Fruit fly (Drosophila melanogaster) whole organism, wandering third instar larva: ENCODE data around the gene Osi18.

Experiments used
- CG32264 ChIP-seq: fragments of 200-800 bp; sonication (Bioruptor generic); optimal IDR thresholded peaks from 2 replicates; lab custom pipeline; 2016; ENCODE audit warnings: missing biosample characterization, missing genetic modification characterization
- CG9705 ChIP-seq: fragments of 200-800 bp; sonication (Bioruptor generic); optimal IDR thresholded peaks from 2 replicates; lab custom pipeline; 2018; ENCODE audit warnings: missing biosample characterization, mild to moderate bottlenecking, missing genetic modification characterization
- CrebA ChIP-seq: fragments of 200-800 bp; sonication (Bioruptor generic); optimal IDR thresholded peaks from 2 replicates; lab custom pipeline; 2016; ENCODE audit warnings: missing biosample characterization, mild to moderate bottlenecking, missing genetic modification characterization, borderline replicate concordance
- Dfd ChIP-seq: fragments of >200 bp; optimal IDR thresholded peaks from 2 replicates; lab custom pipeline; 2017; ENCODE audit warnings: missing biosample characterization, missing genetic modification characterization
- Dif ChIP-seq: fragments of 200-275, 200-300 bp; sonication (Bioruptor generic); optimal IDR thresholded peaks from 2 replicates; lab custom pipeline; 2018; ENCODE audit warnings: missing biosample characterization, missing genetic modification characterization; ENCODE audit not compliant: partially characterized antibody
- GATAd ChIP-seq: sonication (Bioruptor generic); optimal IDR thresholded peaks from 2 replicates; lab custom pipeline; 2016; ENCODE audit warnings: missing biosample characterization, missing genetic modification characterization
- HLH106 ChIP-seq: fragments of 200-800 bp; optimal IDR thresholded peaks from 3 replicates; lab custom pipeline; 2019; ENCODE audit warnings: missing biosample characterization, mild to moderate bottlenecking, missing genetic modification characterization, moderate library complexity
- Hr78 ChIP-seq: fragments of >200 bp; optimal IDR thresholded peaks from 2 replicates; lab custom pipeline; 2017; ENCODE audit warnings: missing biosample characterization, missing genetic modification characterization
- Hr83 ChIP-seq: fragments of 200-300 bp; sonication (Bioruptor generic); optimal IDR thresholded peaks from 2 replicates; lab custom pipeline; 2016; ENCODE audit warnings: missing biosample characterization, mild to moderate bottlenecking, missing genetic modification characterization, moderate library complexity; ENCODE audit not compliant: poor library complexity, severe bottlenecking
- Jra ChIP-seq: sonication (Bioruptor generic); optimal IDR thresholded peaks from 2 replicates; lab custom pipeline; 2016; ENCODE audit warnings: missing biosample characterization, missing genetic modification characterization
- Mio ChIP-seq: sonication (Bioruptor generic); optimal IDR thresholded peaks from 2 replicates; lab custom pipeline; 2016; ENCODE audit warnings: missing biosample characterization, missing genetic modification characterization
- Myc ChIP-seq: fragments of >200 bp; optimal IDR thresholded peaks from 2 replicates; lab custom pipeline; 2017
- N ChIP-seq: fragments of >200 bp; optimal IDR thresholded peaks from 2 replicates; lab custom pipeline; 2018; ENCODE audit warnings: missing biosample characterization, missing external identifiers, missing genetic modification characterization
- Rel ChIP-seq, 2 experiments: fragments of 200-800 bp; sonication (Bioruptor generic) in 1 of 2; optimal IDR thresholded peaks; 2 replicates in 1 of 2; 3 replicates in 1 of 2; lab custom pipeline; 2016 to 2019; ENCODE audit warnings: mild to moderate bottlenecking in 2 of 2, missing biosample characterization in 2 of 2, missing genetic modification characterization in 2 of 2, moderate library complexity in 1 of 2
- Sp1 ChIP-seq: fragments of 200-800 bp; sonication (Bioruptor generic); optimal IDR thresholded peaks from 3 replicates; lab custom pipeline; 2019; ENCODE audit warnings: missing biosample characterization, mild to moderate bottlenecking, missing genetic modification characterization, moderate library complexity
- Vsx2 ChIP-seq: fragments of 200-300, 225-300 bp; sonication (Bioruptor generic); optimal IDR thresholded peaks from 2 replicates; lab custom pipeline; 2018; ENCODE audit warnings: missing biosample characterization, missing genetic modification characterization; ENCODE audit not compliant: partially characterized antibody
- br ChIP-seq: fragments of 200-800 bp; sonication (Bioruptor generic); optimal IDR thresholded peaks from 2 replicates; lab custom pipeline; 2016; ENCODE audit warnings: missing biosample characterization, missing genetic modification characterization
- brk ChIP-seq: fragments of 200-800 bp; sonication (Bioruptor generic); optimal IDR thresholded peaks from 2 replicates; lab custom pipeline; 2016; ENCODE audit warnings: missing biosample characterization, mild to moderate bottlenecking, missing genetic modification characterization
- dmrt93B ChIP-seq: fragments of 200-800 bp; sonication (Bioruptor generic); optimal IDR thresholded peaks from 2 replicates; lab custom pipeline; 2018; ENCODE audit warnings: missing biosample characterization, mild to moderate bottlenecking, missing genetic modification characterization
- dsf ChIP-seq: sonication (Bioruptor generic); optimal IDR thresholded peaks from 2 replicates; lab custom pipeline; 2016; ENCODE audit warnings: missing biosample characterization, missing genetic modification characterization, borderline replicate concordance
- fru ChIP-seq: fragments of 200-800 bp; sonication (Bioruptor generic); optimal IDR thresholded peaks from 3 replicates; lab custom pipeline; 2016; ENCODE audit warnings: missing biosample characterization, mild to moderate bottlenecking, missing genetic modification characterization
- h ChIP-seq: fragments of 200-800 bp; sonication (Bioruptor generic); optimal IDR thresholded peaks from 3 replicates; lab custom pipeline; 2016; ENCODE audit warnings: missing biosample characterization, mild to moderate bottlenecking, missing genetic modification characterization
- jim ChIP-seq: fragments of 175-275, 200-325 bp; sonication (Bioruptor generic); optimal IDR thresholded peaks from 2 replicates; lab custom pipeline; 2016; ENCODE audit warnings: missing biosample characterization, mild to moderate bottlenecking, missing genetic modification characterization
- lola ChIP-seq: fragments of >200 bp; optimal IDR thresholded peaks from 2 replicates; lab custom pipeline; 2017; ENCODE audit warnings: missing biosample characterization, missing genetic modification characterization
- psq ChIP-seq: fragments of 200-800 bp; sonication (Bioruptor generic); optimal IDR thresholded peaks from 3 replicates; lab custom pipeline; 2017; ENCODE audit warnings: missing biosample characterization, mild to moderate bottlenecking, missing genetic modification characterization, moderate library complexity
- rgr ChIP-seq: fragments of 200-800 bp; sonication (Bioruptor generic); optimal IDR thresholded peaks from 3 replicates; lab custom pipeline; 2016; ENCODE audit warnings: missing biosample characterization, mild to moderate bottlenecking, missing genetic modification characterization
- sv ChIP-seq: fragments of 200-800 bp; sonication (Bioruptor generic); optimal IDR thresholded peaks from 3 replicates; lab custom pipeline; 2016; ENCODE audit warnings: missing biosample characterization, missing genetic modification characterization
- tai ChIP-seq: sonication (Bioruptor generic); optimal IDR thresholded peaks from 2 replicates; lab custom pipeline; 2016; ENCODE audit warnings: missing biosample characterization, missing genetic modification characterization
- usp ChIP-seq: fragments of >200 bp; optimal IDR thresholded peaks from 2 replicates; lab custom pipeline; 2017; ENCODE audit warnings: missing biosample characterization, missing genetic modification characterization

The Osi18 gene

DNA sequence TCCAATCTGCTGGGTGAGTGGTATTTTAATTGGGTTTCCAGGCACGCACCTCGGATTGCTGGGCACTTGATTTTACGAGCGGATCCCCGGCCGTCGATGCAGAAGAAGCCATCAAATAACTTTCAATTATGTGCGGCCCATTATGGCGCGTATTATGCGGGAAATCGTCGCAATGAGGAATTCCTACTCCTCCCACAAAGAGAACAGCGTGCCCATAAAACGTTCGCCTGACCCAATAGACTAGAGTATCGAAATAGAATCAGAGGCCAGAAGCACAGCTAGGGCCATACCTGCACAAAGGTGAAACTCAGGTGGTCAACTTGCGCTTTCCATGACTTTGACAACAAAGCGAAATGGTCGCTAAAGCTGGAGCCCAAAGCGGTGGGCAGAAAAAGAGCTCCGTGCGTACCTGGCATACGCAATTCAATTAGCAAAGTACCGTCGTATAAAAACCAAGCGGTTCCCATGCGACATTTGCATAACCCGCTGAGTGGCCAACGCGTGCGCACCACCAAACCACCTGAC lies at the start of gene Osi18:
Osi18 (plus strand) TSS at position 475 of the 525 bp plus-strand sequence.
- no peak for TF ChIP-seq CG32264 (GFP tag; lab: Kevin White, UChicago)
- TF ChIP-seq h (GFP tag; lab: Kevin White, UChicago), result no peak
- TF ChIP-seq lola, result no peak
- TF ChIP-seq Myc (lab: Kevin White, UChicago), result no peak
- no peak for TF ChIP-seq Hr78 (GFP tag; lab: Kevin White, UChicago)
- no peak for TF ChIP-seq fru (GFP tag; lab: Kevin White, UChicago)
- TF ChIP-seq Jra (GFP tag; lab: Kevin White, UChicago), result no peak
- no peak for TF ChIP-seq psq
- no peak for TF ChIP-seq sv (GFP tag; lab: Kevin White, UChicago)
- no peak for TF ChIP-seq rgr (GFP tag; lab: Kevin White, UChicago)
- no peak for TF ChIP-seq Vsx2 (GFP tag; lab: Kevin White, UChicago)
- TF ChIP-seq tai (GFP tag; lab: Kevin White, UChicago), result no peak
- TF ChIP-seq CrebA (GFP tag; lab: Kevin White, UChicago), result no peak
- no peak for TF ChIP-seq HLH106 (tag; lab: Kevin White, UChicago)
- no peak for TF ChIP-seq dmrt93B
- no peak for TF ChIP-seq CG9705 (GFP tag; lab: Kevin White, UChicago)

- TF ChIP-seq Jra (GFP tag; lab: Kevin White, UChicago), result no peak
Measured at dm6 chr3R:6285100-6285499, 44.9 kb upstream of the Osi18 start, which contains the start of gene CG15597. TSS of gene CG15597 (minus strand) at chr3R:6285200.

- TF ChIP-seq dmrt93B, result no peak
- no peak for TF ChIP-seq N (GFP tag; lab: Kevin White, UChicago)
- TF ChIP-seq Hr83 (GFP tag; lab: Kevin White, UChicago), result no peak
- no peak for TF ChIP-seq jim (GFP tag; lab: Kevin White, UChicago)
- TF ChIP-seq sv (GFP tag; lab: Kevin White, UChicago), result no peak
- TF ChIP-seq CG9705 (GFP tag; lab: Kevin White, UChicago), result no peak
- TF ChIP-seq brk (GFP tag; lab: Kevin White, UChicago), result no peak
- TF ChIP-seq CrebA (GFP tag; lab: Kevin White, UChicago), result no peak
- no peak for TF ChIP-seq Mio (GFP tag; lab: Kevin White, UChicago)
Measured at dm6 chr3R:6287433-6287832, 42.6 kb upstream of the Osi18 start, which contains the start of gene CG15594. TSS of gene CG15594 (plus strand) at chr3R:6287733.

dm6 chr3R:6290289-6290688 lies 39.8 kb upstream of the Osi18 start:
- TF ChIP-seq tai (GFP tag; lab: Kevin White, UChicago) (no peak), Rel (GFP tag; optimal IDR thresholded peaks at IDR 0.05; lab: Kevin White, UChicago) (no peak), Rel (tag; optimal IDR thresholded peaks at IDR 0.05; lab: Kevin White, UChicago) (no peak), Dfd (GFP tag; lab: Kevin White, UChicago) (no peak), usp (GFP tag; lab: Kevin White, UChicago) (no peak), Dif (GFP tag; lab: Kevin White, UChicago) (no peak), Sp1 (GFP tag; lab: Kevin White, UChicago) (no peak), Hr78 (GFP tag; lab: Kevin White, UChicago) (no peak), rgr (GFP tag; lab: Kevin White, UChicago) (no peak), CG32264 (GFP tag; lab: Kevin White, UChicago) (no peak), fru (GFP tag; lab: Kevin White, UChicago) (no peak), h (GFP tag; lab: Kevin White, UChicago) (no peak), jim (GFP tag; lab: Kevin White, UChicago) (no peak), Mio (GFP tag; lab: Kevin White, UChicago) (no peak), Myc (lab: Kevin White, UChicago) (no peak), GATAd (GFP tag; lab: Kevin White, UChicago) (no peak)
- TF ChIP-seq, all 38 proteins: peak for 0

DNA sequence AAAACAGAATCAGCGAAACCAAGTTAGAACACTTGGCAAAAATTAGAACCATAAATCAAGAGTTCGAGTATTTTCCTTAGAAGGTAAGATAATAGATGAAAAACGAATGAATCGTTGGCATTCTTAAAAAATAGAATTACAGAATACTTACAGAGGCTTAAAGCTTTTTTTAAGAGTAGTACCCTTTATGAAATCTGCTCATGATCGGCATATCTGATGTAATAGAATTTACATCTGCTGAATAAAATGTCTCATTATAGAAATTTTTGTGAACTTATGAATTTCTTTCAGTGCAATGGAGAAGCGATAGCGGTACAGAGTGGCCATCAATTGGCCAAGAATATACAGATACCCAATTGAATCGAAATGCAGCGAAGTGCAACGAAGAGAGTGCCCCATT lies 38.6 kb upstream of the Osi18 start, which contains the start of gene Osi13:
Osi13 (plus strand) TSS at position 301 of the 400 bp plus-strand sequence.
- TF ChIP-seq Vsx2 (GFP tag; lab: Kevin White, UChicago) (no peak), dsf (no peak), GATAd (GFP tag; lab: Kevin White, UChicago) (no peak), br (GFP tag; lab: Kevin White, UChicago) (no peak), Hr83 (GFP tag; lab: Kevin White, UChicago) (no peak), dmrt93B (no peak), usp (GFP tag; lab: Kevin White, UChicago) (no peak), lola (no peak), brk (GFP tag; lab: Kevin White, UChicago) (no peak), Jra (GFP tag; lab: Kevin White, UChicago) (no peak), HLH106 (tag; lab: Kevin White, UChicago) (no peak), CG9705 (GFP tag; lab: Kevin White, UChicago) (no peak)
